Fruit fly (Drosophila melanogaster) whole organism, embryonic: ENCODE results near the gene CG7634.

Source experiments
- BtbVII ChIP-seq: fragments of 200-800 bp; sonication (Bioruptor generic); optimal IDR thresholded peaks from 3 replicates; lab custom pipeline; 2017; ENCODE audit warnings: missing biosample characterization, mild to moderate bottlenecking, missing genetic modification characterization
- CG10209 ChIP-seq: fragments of 200-800 bp; sonication (Bioruptor generic); optimal IDR thresholded peaks from 3 replicates; lab custom pipeline; 2017; ENCODE audit warnings: missing biosample characterization, mild to moderate bottlenecking, missing genetic modification characterization, missing genetic modification reagents
- CG11247 ChIP-seq: fragments of 200-800 bp; sonication (Bioruptor generic); IDR thresholded peaks from 2 replicates; pipeline ENCODE4 v1.3.6; 2022; ENCODE audit warnings: missing biosample characterization, missing genetic modification characterization
- CG14667 ChIP-seq: fragments of 200-800 bp; sonication (Bioruptor generic); IDR thresholded peaks from 2 replicates; pipeline ENCODE4 v1.3.6; 2022; ENCODE audit warnings: missing biosample characterization, missing genetic modification characterization
- CG18262 ChIP-seq: fragments of 200-800 bp; optimal IDR thresholded peaks from 3 replicates; lab custom pipeline; 2019; ENCODE audit warnings: missing biosample characterization, mild to moderate bottlenecking, missing genetic modification characterization, moderate library complexity
- CG1832 ChIP-seq: fragments of 200-800 bp; sonication (Bioruptor generic); optimal IDR thresholded peaks from 2 replicates; lab custom pipeline; 2017; ENCODE audit warnings: missing biosample characterization, mild to moderate bottlenecking, missing genetic modification characterization, inconsistent platforms
- CG2199 ChIP-seq: fragments of 200-800 bp; sonication (Bioruptor generic); IDR thresholded peaks from 3 replicates; pipeline ENCODE4 v1.3.6; 2022; ENCODE audit warnings: missing biosample characterization, missing genetic modification characterization
- CG4360 ChIP-seq: fragments of 200-800 bp; sonication (Bioruptor generic); IDR thresholded peaks from 2 replicates; pipeline ENCODE4 v1.3.6; 2022; ENCODE audit warnings: missing biosample characterization, missing genetic modification characterization
- CG4707 ChIP-seq: fragments of 200-800 bp; sonication (Bioruptor generic); optimal IDR thresholded peaks from 2 replicates; lab custom pipeline; 2018; ENCODE audit warnings: missing biosample characterization, mild to moderate bottlenecking, missing genetic modification characterization, moderate library complexity
- CG4820 ChIP-seq: fragments of 200-800 bp; sonication (Bioruptor generic); optimal IDR thresholded peaks from 3 replicates; lab custom pipeline; 2016; ENCODE audit warnings: missing biosample characterization, missing genetic modification characterization
- CG6254 ChIP-seq: fragments of 200-800 bp; sonication (Bioruptor generic); optimal IDR thresholded peaks from 3 replicates; lab custom pipeline; 2017; ENCODE audit warnings: mild to moderate bottlenecking, missing biosample characterization, missing genetic modification reagents, missing genetic modification characterization
- CG6683 ChIP-seq: fragments of 200-800 bp; sonication (Bioruptor generic); optimal IDR thresholded peaks from 2 replicates; lab custom pipeline; 2017; ENCODE audit warnings: missing biosample characterization, mild to moderate bottlenecking, missing genetic modification characterization, missing genetic modification reagents
- CG7372 ChIP-seq: fragments of 200-800 bp; sonication (Bioruptor generic); IDR thresholded peaks from 2 replicates; pipeline ENCODE4 v1.3.6; 2022; ENCODE audit warnings: missing biosample characterization, missing genetic modification characterization
- CG7839 ChIP-seq: fragments of 200-800 bp; sonication (Bioruptor generic); optimal IDR thresholded peaks from 3 replicates; lab custom pipeline; 2018; ENCODE audit warnings: missing biosample characterization, mild to moderate bottlenecking, missing genetic modification characterization, moderate library complexity
- CG9215 ChIP-seq: fragments of 200-800 bp; sonication (Bioruptor generic); IDR thresholded peaks from 2 replicates; pipeline ENCODE4 v1.3.6; 2022; ENCODE audit warnings: missing biosample characterization, missing genetic modification characterization
- CG9609 ChIP-seq: fragments of 200-800 bp; sonication (Bioruptor generic); optimal IDR thresholded peaks from 3 replicates; lab custom pipeline; 2016; ENCODE audit warnings: missing biosample characterization, missing genetic modification characterization
- CG9876 ChIP-seq: fragments of 200-800 bp; sonication (Bioruptor generic); optimal IDR thresholded peaks from 2 replicates; lab custom pipeline; 2016; ENCODE audit warnings: missing biosample characterization, missing genetic modification characterization
- D ChIP-seq, 2 experiments: fragments of 200-800 bp in 1 of 2; fragments of >200 bp in 1 of 2; sonication (Bioruptor generic) in 1 of 2; optimal IDR thresholded peaks; 2 replicates in 1 of 2; 3 replicates in 1 of 2; lab custom pipeline; 2017; ENCODE audit warnings: mild to moderate bottlenecking in 1 of 2, missing biosample characterization in 1 of 2, missing genetic modification characterization in 1 of 2, missing genetic modification reagents in 1 of 2
- Drgx ChIP-seq: fragments of 200-800 bp; sonication (Bioruptor generic); IDR thresholded peaks from 2 replicates; pipeline ENCODE4 v1.3.6; 2022; ENCODE audit warnings: missing biosample characterization, missing genetic modification characterization
- Fer3 ChIP-seq: fragments of 200-800 bp; sonication (Bioruptor generic); optimal IDR thresholded peaks from 2 replicates; lab custom pipeline; 2018; ENCODE audit warnings: missing biosample characterization, mild to moderate bottlenecking, missing genetic modification characterization, moderate library complexity
- HLH3B ChIP-seq: fragments of 200-800 bp; sonication (Bioruptor generic); IDR thresholded peaks from 2 replicates; pipeline ENCODE4 v1.3.6; 2022; ENCODE audit warnings: missing biosample characterization, missing genetic modification characterization
- HLHmδ ChIP-seq: fragments of 200-800 bp; sonication (Bioruptor generic); optimal IDR thresholded peaks from 2 replicates; lab custom pipeline; 2018; ENCODE audit warnings: missing biosample characterization, mild to moderate bottlenecking, missing genetic modification characterization, moderate library complexity
- Hmr ChIP-seq: fragments of 200-800 bp; sonication (Bioruptor generic); optimal IDR thresholded peaks from 3 replicates; lab custom pipeline; 2017; ENCODE audit warnings: mild to moderate bottlenecking, missing biosample characterization, missing genetic modification reagents, missing genetic modification characterization
- Jarid2 ChIP-seq: fragments of 200-800 bp; sonication (Bioruptor generic); optimal IDR thresholded peaks from 3 replicates; lab custom pipeline; 2017; ENCODE audit warnings: mild to moderate bottlenecking, missing biosample characterization, missing genetic modification reagents, missing genetic modification characterization
- Mad ChIP-seq: fragments of 200-800 bp; sonication (Bioruptor generic); optimal IDR thresholded peaks from 2 replicates; lab custom pipeline; 2016; ENCODE audit warnings: missing biosample characterization, missing genetic modification characterization
- NC2α ChIP-seq: fragments of 200-800 bp; sonication (Bioruptor generic); optimal IDR thresholded peaks from 2 replicates; lab custom pipeline; 2016; ENCODE audit warnings: missing biosample characterization, missing genetic modification characterization
- Nf-YB ChIP-seq: fragments of 200-800 bp; sonication (Bioruptor generic); optimal IDR thresholded peaks from 3 replicates; lab custom pipeline; 2019; ENCODE audit warnings: missing biosample characterization, mild to moderate bottlenecking, missing genetic modification characterization, moderate library complexity
- Pdp1 ChIP-seq, 2 experiments: fragments of 200-800 bp; sonication (Bioruptor generic); optimal IDR thresholded peaks; 3 replicates each; lab custom pipeline; 2016; ENCODE audit warnings: missing biosample characterization in 2 of 2, missing genetic modification characterization in 2 of 2, mild to moderate bottlenecking in 1 of 2, moderate library complexity in 1 of 2
- Sin3A ChIP-seq: fragments of >200 bp; optimal IDR thresholded peaks from 2 replicates; lab custom pipeline; 2018
- TFAM ChIP-seq: fragments of 200-800 bp; sonication (Bioruptor generic); optimal IDR thresholded peaks from 2 replicates; lab custom pipeline; 2017; ENCODE audit warnings: missing biosample characterization, missing genetic modification characterization, inconsistent platforms
- ap ChIP-seq: fragments of 200-800 bp; sonication (Bioruptor generic); IDR thresholded peaks from 2 replicates; pipeline ENCODE4 v1.3.6; 2022; ENCODE audit warnings: missing biosample characterization, missing genetic modification characterization
- cato ChIP-seq: fragments of 200-800 bp; sonication (Bioruptor generic); optimal IDR thresholded peaks from 2 replicates; lab custom pipeline; 2016; ENCODE audit warnings: missing biosample characterization, missing genetic modification characterization, borderline replicate concordance
- cg ChIP-seq: fragments of 200-800 bp; sonication (Bioruptor generic); optimal IDR thresholded peaks from 3 replicates; lab custom pipeline; 2019; ENCODE audit warnings: missing biosample characterization, mild to moderate bottlenecking, missing genetic modification characterization, moderate library complexity
- chinmo ChIP-seq: fragments of 200-800 bp; sonication (Bioruptor generic); IDR thresholded peaks from 4 replicates; pipeline ENCODE4 v1.3.6; 2022; ENCODE audit warnings: missing biosample characterization, missing genetic modification characterization; ENCODE audit not compliant: partially characterized antibody
- ci ChIP-seq: fragments of 200-800 bp; sonication (Bioruptor generic); IDR thresholded peaks from 3 replicates; pipeline ENCODE4 v1.3.6; 2022; ENCODE audit warnings: missing biosample characterization, missing genetic modification characterization
- crol ChIP-seq: fragments of 200-800 bp; sonication (Bioruptor generic); IDR thresholded peaks from 2 replicates; pipeline ENCODE4 v1.3.6; 2022; ENCODE audit warnings: missing biosample characterization, missing genetic modification characterization
- dmrt11E ChIP-seq: fragments of 200-800 bp; sonication (Bioruptor generic); optimal IDR thresholded peaks from 3 replicates; lab custom pipeline; 2018; ENCODE audit warnings: missing biosample characterization, mild to moderate bottlenecking, missing genetic modification characterization, moderate library complexity
- gem ChIP-seq: fragments of 200-800 bp; sonication (Bioruptor generic); optimal IDR thresholded peaks from 2 replicates; lab custom pipeline; 2019; ENCODE audit warnings: missing biosample characterization, mild to moderate bottlenecking, missing genetic modification characterization, moderate library complexity
- grau ChIP-seq: fragments of 200-800 bp; optimal IDR thresholded peaks from 3 replicates; lab custom pipeline; 2019; ENCODE audit warnings: missing biosample characterization, mild to moderate bottlenecking, missing genetic modification characterization, moderate library complexity
- gsb-n ChIP-seq: fragments of 200-800 bp; sonication (Bioruptor generic); optimal IDR thresholded peaks from 3 replicates; lab custom pipeline; 2018; ENCODE audit warnings: missing biosample characterization, mild to moderate bottlenecking, missing genetic modification characterization
- insv ChIP-seq, 2 experiments: fragments of 200-800 bp; sonication (Bioruptor generic); optimal IDR thresholded peaks; 3 replicates each; lab custom pipeline; 2016 to 2018; ENCODE audit warnings: missing biosample characterization in 2 of 2, missing genetic modification characterization in 2 of 2
- mirr ChIP-seq: fragments of 200-800 bp; sonication (Bioruptor generic); optimal IDR thresholded peaks from 3 replicates; lab custom pipeline; 2018; ENCODE audit warnings: missing biosample characterization, mild to moderate bottlenecking, missing genetic modification characterization
- nom ChIP-seq: fragments of 200-800 bp; sonication (Bioruptor generic); optimal IDR thresholded peaks from 2 replicates; lab custom pipeline; 2017; ENCODE audit warnings: missing biosample characterization, missing genetic modification characterization, mild to moderate bottlenecking, moderate library complexity, missing genetic modification reagents
- oc ChIP-seq: fragments of 200-800 bp; sonication (Bioruptor generic); optimal IDR thresholded peaks from 2 replicates; lab custom pipeline; 2018; ENCODE audit warnings: missing biosample characterization, mild to moderate bottlenecking, missing genetic modification characterization, moderate library complexity
- org-1 ChIP-seq: fragments of 200-800 bp; sonication (Bioruptor generic); optimal IDR thresholded peaks from 2 replicates; lab custom pipeline; 2017; ENCODE audit warnings: missing biosample characterization, missing genetic modification characterization
- seq ChIP-seq: fragments of 200-800 bp; sonication (Bioruptor generic); IDR thresholded peaks from 2 replicates; pipeline ENCODE4 v1.3.6; 2022; ENCODE audit warnings: missing biosample characterization, missing genetic modification characterization
- sna ChIP-seq: fragments of 200-800 bp; sonication (Bioruptor generic); IDR thresholded peaks from 2 replicates; pipeline ENCODE4 v1.3.6; 2022; ENCODE audit warnings: missing biosample characterization, missing genetic modification characterization; ENCODE audit not compliant: partially characterized antibody
- ssp ChIP-seq: fragments of 200-800 bp; sonication (Bioruptor generic); IDR thresholded peaks from 2 replicates; pipeline ENCODE4 v1.3.6; 2022; ENCODE audit warnings: missing biosample characterization, missing genetic modification characterization
- unc-4 ChIP-seq: fragments of 200-800 bp; sonication (Bioruptor generic); IDR thresholded peaks from 2 replicates; pipeline ENCODE4 v1.3.6; 2022; ENCODE audit warnings: missing biosample characterization, missing genetic modification characterization; ENCODE audit not compliant: partially characterized antibody

CG7634 gene

dm6 chr3L:21584683-21585082 lies 19.5 kb downstream of the CG7634 start (continued):
- TF ChIP-seq CG4707 (GFP tag; lab: Kevin White, UChicago) (peak; percentile 20), Hmr (peak; percentile 13), ci (GFP tag; lab: Robert Waterston, UW) (peak; percentile 78), Nf-YB (GFP tag; lab: Kevin White, UChicago) (peak; percentile 94), cato (GFP tag; lab: Kevin White, UChicago) (no peak), chinmo (peak; percentile 50; the same call in 1 of the 4 replicates), CG2199 (GFP tag; lab: Robert Waterston, UW) (0 out of 3 replicates have a peak, but pooled peaks have one; percentile 72), HLHmδ (GFP tag; lab: Kevin White, UChicago) (peak; percentile 63), oc (tag; lab: Kevin White, UChicago) (peak; percentile 39), seq (GFP tag; lab: Robert Waterston, UW) (peak; percentile 91), Jarid2 (peak; percentile 58), CG1832 (GFP tag; lab: Kevin White, UChicago) (peak; percentile 97), CG7839 (tag; lab: Kevin White, UChicago) (no peak), CG6254 (GFP tag; lab: Kevin White, UChicago) (peak; percentile 30), cg (GFP tag; lab: Kevin White, UChicago) (peak; percentile 78), sna (GFP tag; lab: Robert Waterston, UW) (peak; percentile 66; the same call in 1 of the 2 replicates)

- no peak for TF ChIP-seq grau (tag; lab: Kevin White, UChicago)
- TF ChIP-seq mirr (GFP tag; lab: Kevin White, UChicago): no peak
- peak; percentile 50 for TF ChIP-seq dmrt11E (tag; lab: Kevin White, UChicago)
- no peak for TF ChIP-seq nom (GFP tag; lab: Kevin White, UChicago)
- TF ChIP-seq gem (tag; lab: Kevin White, UChicago): peak; percentile 40
- TF ChIP-seq CG9609 (GFP tag; lab: Kevin White, UChicago): no peak
- no peak for TF ChIP-seq cato (GFP tag; lab: Kevin White, UChicago)
- no peak for TF ChIP-seq Mad (GFP tag; lab: Kevin White, UChicago)
- peak; percentile 6 for TF ChIP-seq CG4820 (GFP tag; lab: Kevin White, UChicago)
- no peak for TF ChIP-seq crol (GFP tag; lab: Robert Waterston, UW)
- peak in 1 of 2 experiments; percentile 22 for TF ChIP-seq Pdp1 (GFP tag; optimal IDR thresholded peaks at IDR 0.05; lab: Kevin White, UChicago)
- no peak for TF ChIP-seq unc-4 (GFP tag; lab: Robert Waterston, UW)
- peak; percentile 51 for TF ChIP-seq CG18262 (tag; lab: Kevin White, UChicago)
- TF ChIP-seq Drgx (GFP tag; lab: Robert Waterston, UW): no peak
- no peak for TF ChIP-seq ap (GFP tag; lab: Robert Waterston, UW)
- no peak for TF ChIP-seq ssp (GFP tag; lab: Robert Waterston, UW)
- no peak for TF ChIP-seq CG10209
- no peak for TF ChIP-seq CG9876 (GFP tag; lab: Kevin White, UChicago)
- no peak for TF ChIP-seq org-1
- no peak for TF ChIP-seq D (optimal IDR thresholded peaks at IDR 0.05; lab: Kevin White, UChicago)
- peak; percentile 1 for TF ChIP-seq D (GFP tag; optimal IDR thresholded peaks at IDR 0.05; lab: Kevin White, UChicago)
- TF ChIP-seq CG4360 (GFP tag; lab: Robert Waterston, UW): no peak
- no peak for TF ChIP-seq CG11247 (GFP tag; lab: Robert Waterston, UW)
- 0 out of 2 replicates have a peak, but pooled peaks have one; percentile 12 for TF ChIP-seq CG14667 (GFP tag; lab: Robert Waterston, UW)
- TF ChIP-seq Fer3 (tag; lab: Kevin White, UChicago): no peak
- TF ChIP-seq CG7372 (GFP tag; lab: Robert Waterston, UW): no peak
- TF ChIP-seq HLH3B: no peak
- no peak for TF ChIP-seq CG6683 (GFP tag; lab: Kevin White, UChicago)
- TF ChIP-seq CG9215 (GFP tag; lab: Robert Waterston, UW): no peak
- no peak for TF ChIP-seq gsb-n
- no peak for TF ChIP-seq insv (GFP tag; optimal IDR thresholded peaks at IDR 0.05; lab: Kevin White, UChicago)
- no peak for TF ChIP-seq NC2α (GFP tag; lab: Kevin White, UChicago)
- TF ChIP-seq Sin3A (lab: Kevin White, UChicago): no peak
- no peak for TF ChIP-seq TFAM (GFP tag; lab: Kevin White, UChicago)
- TF ChIP-seq BtbVII (GFP tag; lab: Kevin White, UChicago): no peak
Observed at dm6 chr3L:21585397-21585796, 20.2 kb downstream of the CG7634 start.
